Worm (Caenorhabditis elegans) whole organism, L4/young adult: ENCODE data around the gene fbxb-77.

Experiments
- dao-5 ChIP-seq: sonication (generic microtip); optimal IDR thresholded peaks from 2 replicates; lab custom pipeline; 2016; ENCODE audit warnings: missing genotype, missing genetic modification characterization, moderate library complexity, missing compliant biosample characterization
- him-1 ChIP-seq: sonication (generic microtip); optimal IDR thresholded peaks from 2 replicates; lab custom pipeline; 2016; ENCODE audit warnings: missing genotype, missing genetic modification reagents, missing genetic modification characterization, missing compliant biosample characterization

ce11 chrIV:4802494-4802893 lies 46.5 kb upstream of the fbxb-77 start, which contains the start of gene dpf-7:
- TF ChIP-seq him-1 (tag; lab: Kevin White, UChicago) (no peak), dao-5 (tag; lab: Kevin White, UChicago) (no peak)
